Worm (Caenorhabditis elegans) whole organism, L4 larva: ENCODE data around the gene osm-9.

Experiments used
- F10B5.3 ChIP-seq: sonication (generic microtip); optimal IDR thresholded peaks from 2 replicates; lab custom pipeline; 2016; ENCODE audit warnings: mild to moderate bottlenecking, missing genetic modification characterization, missing compliant biosample characterization
- F26F4.8 ChIP-seq: fragments of 200-800 bp; sonication (Bioruptor generic); conservative IDR thresholded peaks from 2 replicates; pipeline ENCODE4 v1.3.6; 2022; ENCODE audit warnings: missing genetic modification characterization, missing compliant biosample characterization
- F49E8.2 ChIP-seq: sonication (generic microtip); optimal IDR thresholded peaks from 2 replicates; lab custom pipeline; 2016; ENCODE audit warnings: missing compliant biosample characterization, mild to moderate bottlenecking, missing genetic modification characterization, borderline replicate concordance
- Y48G9A.11 ChIP-seq: fragments of 200-800 bp; sonication (Bioruptor generic); IDR thresholded peaks from 2 replicates; pipeline ENCODE4 v1.3.6; 2022; ENCODE audit warnings: missing genetic modification reagents, missing genetic modification characterization, missing compliant biosample characterization
- Y75B8A.6 ChIP-seq: fragments of 200-800 bp; sonication (Bioruptor generic); IDR thresholded peaks from 2 replicates; pipeline ENCODE4 v1.3.6; 2022; ENCODE audit warnings: missing genetic modification reagents, missing genetic modification characterization, missing compliant biosample characterization
- aha-1 ChIP-seq: fragments of 150-350 bp; peaks from one replicate; lab custom pipeline; 2014; ENCODE audit warnings: missing biosample characterization, missing genetic modification characterization
- ama-1 ChIP-seq: fragments of 150-350 bp; optimal IDR thresholded peaks from 2 replicates; lab custom pipeline; 2014; ENCODE audit warnings: inconsistent platforms, mixed read lengths
- ceh-32 ChIP-seq: sonication (generic microtip); optimal IDR thresholded peaks from 2 replicates; lab custom pipeline; 2016; ENCODE audit warnings: mild to moderate bottlenecking, missing genetic modification characterization, missing compliant biosample characterization; ENCODE audit not compliant: poor library complexity
- daf-12 ChIP-seq: fragments of 150-350 bp; optimal IDR thresholded peaks from 2 replicates; lab custom pipeline; 2014; ENCODE audit warnings: missing biosample characterization, missing genetic modification reagents, missing genetic modification characterization
- daf-19 ChIP-seq: fragments of 200-800 bp; sonication (Bioruptor generic); conservative IDR thresholded peaks from 2 replicates; pipeline ENCODE4 v1.3.6; 2022; ENCODE audit warnings: missing genetic modification characterization, missing compliant biosample characterization
- dmd-6 ChIP-seq: fragments of 200-800 bp; sonication (Bioruptor generic); IDR thresholded peaks from 2 replicates; pipeline ENCODE4 v1.3.6; 2022; ENCODE audit warnings: missing genetic modification reagents, missing genetic modification characterization, missing compliant biosample characterization
- dpl-1 ChIP-seq: fragments of 150-350 bp; optimal IDR thresholded peaks from 2 replicates; lab custom pipeline; 2014; ENCODE audit warnings: missing biosample characterization, missing genetic modification reagents, missing genetic modification characterization
- duxl-1 ChIP-seq: sonication (generic microtip); optimal IDR thresholded peaks from 2 replicates; lab custom pipeline; 2016; ENCODE audit warnings: mild to moderate bottlenecking, missing genetic modification characterization, moderate library complexity, missing compliant biosample characterization; ENCODE audit not compliant: poor library complexity
- dve-1 ChIP-seq: sonication (generic microtip); optimal IDR thresholded peaks from 2 replicates; lab custom pipeline; 2017; ENCODE audit warnings: antibody characterized with exemption, mild to moderate bottlenecking, missing genetic modification characterization, missing compliant biosample characterization; ENCODE audit not compliant: insufficient read depth
- egl-27 ChIP-seq: sonication (generic microtip); optimal IDR thresholded peaks from 3 replicates; lab custom pipeline; 2017; ENCODE audit warnings: missing biosample characterization, missing genetic modification reagents, missing genetic modification characterization
- egl-43 ChIP-seq: fragments of 200-800 bp; sonication (Bioruptor generic); IDR thresholded peaks from 2 replicates; pipeline ENCODE4 v1.3.6; 2022; ENCODE audit warnings: missing genetic modification reagents, missing genetic modification characterization, missing compliant biosample characterization
- fkh-10 ChIP-seq: fragments of 150-350 bp; optimal IDR thresholded peaks from 2 replicates; lab custom pipeline; 2014; ENCODE audit warnings: missing biosample characterization, missing genetic modification reagents, missing genetic modification characterization
- hif-1 ChIP-seq, 2 experiments: sonication (generic microtip); optimal IDR thresholded peaks; 2 replicates each; lab custom pipeline; 2016 to 2017; ENCODE audit warnings: missing compliant biosample characterization in 2 of 2, missing genetic modification characterization in 2 of 2, missing genetic modification reagents in 2 of 2, missing genotype in 2 of 2, mild to moderate bottlenecking in 1 of 2
- hlh-11 ChIP-seq: fragments of 200-800 bp; sonication (Bioruptor generic); optimal IDR thresholded peaks from 2 replicates; lab custom pipeline; 2018; ENCODE audit warnings: mild to moderate bottlenecking, missing genetic modification characterization, missing compliant biosample characterization
- hlh-30 ChIP-seq: sonication (generic microtip); optimal IDR thresholded peaks from 2 replicates; lab custom pipeline; 2017; ENCODE audit warnings: antibody characterized with exemption, mild to moderate bottlenecking, missing genetic modification characterization, missing compliant biosample characterization; ENCODE audit not compliant: insufficient read depth
- jun-1 ChIP-seq: fragments of 150-350 bp; optimal IDR thresholded peaks from 2 replicates; lab custom pipeline; 2014; ENCODE audit warnings: missing biosample characterization, missing genetic modification reagents, missing genetic modification characterization
- lin-1 ChIP-seq: fragments of 200-800 bp; sonication (Bioruptor generic); IDR thresholded peaks from 2 replicates; pipeline ENCODE4 v1.3.6; 2022; ENCODE audit warnings: missing genetic modification reagents, missing genetic modification characterization, missing compliant biosample characterization
- lin-13 ChIP-seq: fragments of 150-350 bp; optimal IDR thresholded peaks from 2 replicates; lab custom pipeline; 2014; ENCODE audit warnings: missing biosample characterization, missing genetic modification reagents, missing genetic modification characterization
- lin-15B ChIP-seq: fragments of 150-350 bp; sonication (generic microtip); optimal IDR thresholded peaks from 3 replicates; lab custom pipeline; 2014; ENCODE audit warnings: missing biosample characterization, missing genetic modification characterization
- lsy-2 ChIP-seq, 2 experiments: fragments of 150-350 bp in 1 of 2; sonication (generic microtip) in 1 of 2; optimal IDR thresholded peaks; 2 replicates each; lab custom pipeline; 2014 to 2017; ENCODE audit warnings: missing biosample characterization in 2 of 2, missing genetic modification characterization in 2 of 2
- mdl-1 ChIP-seq, 2 experiments: fragments of 150-350 bp in 1 of 2; sonication (generic microtip) in 1 of 2; optimal IDR thresholded peaks; 2 replicates each; lab custom pipeline; 2014 to 2017; ENCODE audit warnings: missing biosample characterization in 2 of 2, missing genetic modification characterization in 2 of 2
- mdt-29 ChIP-seq: fragments of 200-800 bp; sonication (Bioruptor generic); IDR thresholded peaks from 2 replicates; pipeline ENCODE4 v1.3.6; 2022; ENCODE audit warnings: missing genetic modification reagents, missing genetic modification characterization, missing compliant biosample characterization
- mep-1 ChIP-seq: fragments of 150-350 bp; sonication (generic microtip); optimal IDR thresholded peaks from 3 replicates; lab custom pipeline; 2014; ENCODE audit warnings: missing biosample characterization, missing genetic modification characterization
- mes-2 ChIP-seq: sonication (generic microtip); optimal IDR thresholded peaks from 2 replicates; lab custom pipeline; 2016; ENCODE audit warnings: missing genotype, mild to moderate bottlenecking, missing genetic modification characterization, missing compliant biosample characterization; ENCODE audit not compliant: poor library complexity, severe bottlenecking
- nhr-10 ChIP-seq: fragments of 150-350 bp; optimal IDR thresholded peaks from 2 replicates; lab custom pipeline; 2014; ENCODE audit warnings: missing biosample characterization, missing genetic modification characterization
- nhr-11 ChIP-seq: fragments of 150-350 bp; optimal IDR thresholded peaks from 2 replicates; lab custom pipeline; 2014; ENCODE audit warnings: missing biosample characterization, missing genetic modification characterization
- nhr-42 ChIP-seq: fragments of 200-800 bp; sonication (Bioruptor generic); IDR thresholded peaks from 2 replicates; pipeline ENCODE4 v1.3.6; 2022; ENCODE audit warnings: missing genetic modification characterization, missing compliant biosample characterization
- nhr-77 ChIP-seq: fragments of 150-350 bp; optimal IDR thresholded peaks from 2 replicates; lab custom pipeline; 2014; ENCODE audit warnings: missing biosample characterization, missing genetic modification characterization
- pha-4 ChIP-seq, 2 experiments: fragments of 150-350 bp in 1 of 2; fragments of 200-800 bp in 1 of 2; sonication (Bioruptor generic) in 1 of 2; IDR thresholded peaks in 1 of 2; optimal IDR thresholded peaks in 1 of 2; 2 replicates each; pipeline versions ENCODE4 v1.3.6 to Lab custom; 2014 to 2022; ENCODE audit warnings: missing genetic modification characterization in 2 of 2, missing genetic modification reagents in 2 of 2, missing biosample characterization in 1 of 2, missing compliant biosample characterization in 1 of 2
- php-3 ChIP-seq: fragments of 200-800 bp; sonication (Bioruptor generic); IDR thresholded peaks from 2 replicates; pipeline ENCODE4 v1.3.6; 2022; ENCODE audit warnings: missing genetic modification reagents, missing genetic modification characterization, missing compliant biosample characterization
- rbr-2 ChIP-seq: sonication (generic microtip); optimal IDR thresholded peaks from 2 replicates; lab custom pipeline; 2016; ENCODE audit warnings: missing genotype, missing genetic modification characterization, missing compliant biosample characterization
- sdz-12 ChIP-seq: fragments of 200-800 bp; sonication (Bioruptor generic); optimal IDR thresholded peaks from 2 replicates; lab custom pipeline; 2018; ENCODE audit warnings: mild to moderate bottlenecking, missing genetic modification characterization, missing compliant biosample characterization
- set-16 ChIP-seq: fragments of 200-800 bp; sonication (Bioruptor generic); IDR thresholded peaks from 2 replicates; pipeline ENCODE4 v1.3.6; 2022; ENCODE audit warnings: missing genetic modification reagents, missing genetic modification characterization, missing compliant biosample characterization
- skn-1 ChIP-seq: fragments of 150-350 bp; optimal IDR thresholded peaks from 2 replicates; lab custom pipeline; 2014; ENCODE audit warnings: missing biosample characterization, missing genetic modification characterization
- snpc-1.2 ChIP-seq: fragments of 200-800 bp; sonication (Bioruptor generic); IDR thresholded peaks from 2 replicates; pipeline ENCODE4 v1.3.6; 2022; ENCODE audit warnings: missing genetic modification reagents, missing genetic modification characterization, missing compliant biosample characterization
- snpc-4 ChIP-seq: fragments of 150-350 bp; optimal IDR thresholded peaks from 2 replicates; lab custom pipeline; 2014; ENCODE audit warnings: missing biosample characterization, missing genetic modification characterization
- tag-97 ChIP-seq: fragments of 200-800 bp; sonication (Bioruptor generic); IDR thresholded peaks from 2 replicates; pipeline ENCODE4 v1.3.6; 2022; ENCODE audit warnings: missing genetic modification characterization, missing compliant biosample characterization
- unc-62 ChIP-seq, 3 experiments: fragments of 150-350 bp in 1 of 3; sonication (generic microtip); optimal IDR thresholded peaks in 2 of 3; peaks in 1 of 3; 1 replicate in 1 of 3; 2 replicates in 2 of 3; lab custom pipeline; 2014 to 2017; ENCODE audit warnings: missing biosample characterization in 3 of 3, missing genetic modification characterization in 3 of 3, missing genetic modification reagents in 3 of 3, missing genotype in 1 of 3
- vab-7 ChIP-seq: fragments of 200-800 bp; sonication (Bioruptor generic); IDR thresholded peaks from 2 replicates; pipeline ENCODE4 v1.3.6; 2022; ENCODE audit warnings: missing genetic modification reagents, missing genetic modification characterization, missing compliant biosample characterization
- zag-1 ChIP-seq: fragments of 150-350 bp; optimal IDR thresholded peaks from 2 replicates; lab custom pipeline; 2014; ENCODE audit warnings: missing biosample characterization, missing genetic modification characterization
- zip-11 ChIP-seq: fragments of 200-800 bp; sonication (Bioruptor generic); IDR thresholded peaks from 2 replicates; pipeline ENCODE4 v1.3.6; 2022; ENCODE audit warnings: missing genetic modification characterization, missing compliant biosample characterization
- ztf-11 ChIP-seq: fragments of 150-350 bp; optimal IDR thresholded peaks from 2 replicates; lab custom pipeline; 2014; ENCODE audit warnings: missing biosample characterization, missing genetic modification characterization
- ztf-7 ChIP-seq: fragments of 150-350 bp; optimal IDR thresholded peaks from 2 replicates; lab custom pipeline; 2014; ENCODE audit warnings: missing biosample characterization, missing genetic modification characterization

osm-9 gene

DNA sequence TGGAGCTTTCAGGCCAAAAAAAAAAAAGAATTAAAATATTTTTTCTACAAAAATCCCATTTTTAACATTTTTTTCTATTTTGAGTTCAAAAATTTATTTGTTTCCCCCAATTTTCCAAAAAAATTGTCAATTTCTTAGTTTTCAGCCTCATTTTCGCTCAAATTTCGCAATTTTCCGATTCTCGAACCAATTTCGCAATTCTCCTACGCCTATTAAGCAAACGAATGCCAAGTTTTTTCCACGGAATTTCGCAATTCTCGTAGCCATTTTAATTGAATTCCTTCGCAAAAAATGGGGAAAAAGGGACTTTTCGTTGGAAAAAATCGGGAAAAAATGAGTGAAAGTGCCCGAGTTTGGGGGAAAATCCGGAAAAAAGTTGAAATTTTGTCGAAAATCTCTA lies 36.9 kb downstream of the osm-9 start:
- peak; percentile 44 for TF ChIP-seq nhr-11 (tag; lab: Kevin White, UChicago)
- no peak for TF ChIP-seq mdt-29 (GFP tag; lab: Robert Waterston, UW)
- no peak for TF ChIP-seq tag-97 (GFP tag; lab: Robert Waterston, UW)
- peak in 1 of 2 experiments; percentile 30 for TF ChIP-seq lsy-2 (tag; optimal IDR thresholded peaks at IDR 0.05; lab: Kevin White, UChicago)

DNA sequence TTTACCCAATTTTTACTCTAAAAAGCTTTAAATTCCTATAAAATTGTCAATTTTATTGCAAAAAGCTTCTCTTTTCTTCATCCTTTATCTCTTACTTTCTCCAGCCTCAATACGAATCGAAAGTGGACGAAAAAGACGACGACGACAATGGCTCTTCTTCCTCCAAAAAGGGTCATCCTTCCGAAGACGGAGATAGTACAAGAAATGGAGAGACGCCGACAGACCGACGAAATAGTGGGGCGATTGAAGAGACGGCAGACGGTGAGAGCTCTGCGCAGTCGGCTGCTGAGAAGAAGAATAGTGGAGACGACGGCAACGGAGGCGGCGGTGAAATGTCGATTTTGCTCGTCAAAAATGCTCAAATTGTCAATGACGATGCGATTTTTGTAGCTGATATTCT lies 37.9 kb downstream of the osm-9 start:
- TF ChIP-seq snpc-4 (tag; lab: Kevin White, UChicago) (peak; percentile 47), hlh-11 (tag; lab: Kevin White, UChicago) (peak; percentile 26), sdz-12 (no peak), ceh-32 (no peak), ama-1 (no peak), mes-2 (tag; lab: Kevin White, UChicago) (peak; percentile 43), vab-7 (GFP tag; lab: Robert Waterston, UW) (no peak), pha-4 (GFP tag; IDR thresholded peaks at IDR 0.05; lab: Robert Waterston, UW) (no peak), pha-4 (tag; optimal IDR thresholded peaks at IDR 0.05; lab: Kevin White, UChicago) (no peak), zip-11 (GFP tag; lab: Robert Waterston, UW) (no peak), daf-12 (tag; lab: Kevin White, UChicago) (no peak), nhr-42 (no peak), lin-13 (GFP tag; lab: Kevin White, UChicago) (no peak), hlh-30 (peak; percentile 11), aha-1 (tag; lab: Kevin White, UChicago) (peak; percentile 63), duxl-1 (tag; lab: Kevin White, UChicago) (no peak), mep-1 (tag; lab: Kevin White, UChicago) (no peak), nhr-77 (tag; lab: Kevin White, UChicago) (no peak), hif-1 (tag; optimal IDR thresholded peaks at IDR 0.05; lab: Kevin White, UChicago) (no peak), nhr-10 (tag; lab: Kevin White, UChicago) (no peak), lin-1 (GFP tag; lab: Robert Waterston, UW) (0 out of 2 replicates have a peak, but pooled peaks have one; percentile 12), skn-1 (no peak), F49E8.2 (no peak), Y75B8A.6 (GFP tag; lab: Robert Waterston, UW) (no peak), ztf-7 (tag; lab: Kevin White, UChicago) (no peak), snpc-1.2 (GFP tag; lab: Robert Waterston, UW) (no peak), daf-19 (GFP tag; lab: Robert Waterston, UW) (no peak), dve-1 (tag; lab: Kevin White, UChicago) (no peak), zag-1 (tag; lab: Kevin White, UChicago) (no peak), dpl-1 (peak; percentile 17), dmd-6 (no peak), set-16 (GFP tag; lab: Robert Waterston, UW) (0 out of 2 replicates have a peak, but pooled peaks have one; percentile 40), rbr-2 (tag; lab: Kevin White, UChicago) (peak; percentile 36), mdt-29 (GFP tag; lab: Robert Waterston, UW) (no peak), ztf-11 (tag; lab: Kevin White, UChicago) (no peak), php-3 (no peak), jun-1 (tag; lab: Kevin White, UChicago) (no peak), F10B5.3 (tag; lab: Kevin White, UChicago) (no peak), fkh-10 (peak; percentile 33), nhr-11 (tag; lab: Kevin White, UChicago) (no peak), lin-15B (tag; lab: Kevin White, UChicago) (no peak), lsy-2 (tag; optimal IDR thresholded peaks at IDR 0.05; lab: Kevin White, UChicago) (peak in 1 of 2 experiments; percentile 49), unc-62 (GFP tag; optimal IDR thresholded peaks at IDR 0.05 in 1 of 2; lab: Kevin White, UChicago) (no peak), unc-62 (tag; optimal IDR thresholded peaks at IDR 0.05; lab: Kevin White, UChicago) (no peak), Y48G9A.11 (no peak), egl-43 (GFP tag; lab: Robert Waterston, UW) (no peak), mdl-1 (tag; optimal IDR thresholded peaks at IDR 0.05; lab: Kevin White, UChicago) (no peak), egl-27 (no peak), F26F4.8 (GFP tag; lab: Robert Waterston, UW) (no peak)
